Fruit fly (Drosophila melanogaster) S2 (cell line): ENCODE measurements around the gene CG42766.

ENCODE experiments used
- CG8478 ChIP-seq: fragments of >200 bp; optimal IDR thresholded peaks from 2 replicates; lab custom pipeline; 2018
- CTCF ChIP-seq, 2 experiments: fragments of >200 bp; optimal IDR thresholded peaks; 2 replicates each; lab custom pipeline; 2018

- TF ChIP-seq CTCF (optimal IDR thresholded peaks at IDR 0.05; lab: Kevin White, UChicago) (no peak), CG8478 (lab: Kevin White, UChicago) (no peak)
Measured at dm6 chrX:15992527-15992897, 15.8 kb downstream of the CG42766 start.
